Worm (Caenorhabditis elegans) whole organism, midembryonic: ENCODE data around the gene Y49E10.4.

Experiments used
- T22C8.4 ChIP-seq: fragments of 200-800 bp; sonication (Bioruptor generic); IDR thresholded peaks from 2 replicates; pipeline ENCODE4 v1.3.6; 2022; ENCODE audit warnings: missing genetic modification characterization, missing compliant biosample characterization
- cog-1 ChIP-seq: sonication (generic microtip); optimal IDR thresholded peaks from 2 replicates; lab custom pipeline; 2016; ENCODE audit warnings: missing genetic modification characterization, missing compliant biosample characterization
- flt-1 ChIP-seq: fragments of 200-800 bp; sonication (Bioruptor generic); IDR thresholded peaks from 2 replicates; pipeline ENCODE4 v1.3.6; 2022; ENCODE audit warnings: missing genetic modification characterization, missing compliant biosample characterization
- klf-2 ChIP-seq: fragments of 200-800 bp; sonication (Bioruptor generic); conservative IDR thresholded peaks from 2 replicates; pipeline ENCODE4 v1.3.6; 2022; ENCODE audit warnings: missing genetic modification reagents, missing genetic modification characterization, missing compliant biosample characterization
- med-1 ChIP-seq: sonication (generic microtip); optimal IDR thresholded peaks from 2 replicates; lab custom pipeline; 2017; ENCODE audit warnings: missing genetic modification characterization, mild to moderate bottlenecking, missing compliant biosample characterization, antibody characterized with exemption, missing genetic modification reagents; ENCODE audit not compliant: insufficient read depth
- ref-1 ChIP-seq: fragments of 200-800 bp; sonication (Bioruptor generic); conservative IDR thresholded peaks from 2 replicates; pipeline ENCODE4 v1.3.6; 2022; ENCODE audit warnings: missing genetic modification reagents, missing genetic modification characterization, missing compliant biosample characterization
- tab-1 ChIP-seq: fragments of 200-800 bp; sonication (Bioruptor generic); IDR thresholded peaks from 2 replicates; pipeline ENCODE4 v1.3.6; 2022; ENCODE audit warnings: missing genetic modification characterization, missing compliant biosample characterization
- ztf-23 ChIP-seq: fragments of 200-800 bp; sonication (Bioruptor generic); IDR thresholded peaks from 2 replicates; pipeline ENCODE4 v1.3.6; 2022; ENCODE audit warnings: missing genetic modification reagents, missing genetic modification characterization, missing compliant biosample characterization
- ztf-29 ChIP-seq: fragments of 200-800 bp; sonication (Bioruptor generic); IDR thresholded peaks from 2 replicates; pipeline ENCODE4 v1.3.6; 2022; ENCODE audit warnings: missing genetic modification reagents, missing genetic modification characterization, missing compliant biosample characterization

Y49E10.4 gene

ce11 chrIII:12377198-12377662 lies 6.4 kb downstream of the Y49E10.4 start, which contains the start of gene pph-4.2:
Gene pph-4.2, minus strand, starts transcription at chrIII:12377248.
- no peak for TF ChIP-seq tab-1
- no peak for TF ChIP-seq med-1
- no peak for TF ChIP-seq cog-1
- TF ChIP-seq ztf-23 = no peak
- no peak for TF ChIP-seq ref-1 (GFP tag; lab: Robert Waterston, UW)
- TF ChIP-seq flt-1 (GFP tag; lab: Robert Waterston, UW) = no peak
- no peak for TF ChIP-seq ztf-29 (GFP tag; lab: Robert Waterston, UW)
- no peak for TF ChIP-seq T22C8.4
- TF ChIP-seq klf-2 = no peak

- TF ChIP-seq flt-1 (GFP tag; lab: Robert Waterston, UW) = no peak
These were observed 8.0 kb downstream of the Y49E10.4 start for ce11 chrIII:12375614-12376013.

- TF ChIP-seq med-1 = no peak
- no peak for TF ChIP-seq ztf-23
- no peak for TF ChIP-seq cog-1
- TF ChIP-seq tab-1 = no peak
- TF ChIP-seq ztf-29 (GFP tag; lab: Robert Waterston, UW) = no peak
- TF ChIP-seq flt-1 (GFP tag; lab: Robert Waterston, UW) = no peak
- no peak for TF ChIP-seq klf-2
- TF ChIP-seq ref-1 (GFP tag; lab: Robert Waterston, UW) = no peak
- no peak for TF ChIP-seq T22C8.4
These were observed 9.8 kb downstream of the Y49E10.4 start, which contains the start of gene glrx-5 for ce11 chrIII:12373807-12374266. Gene glrx-5, minus strand, starts transcription at chrIII:12373857.

- no peak for TF ChIP-seq T22C8.4
- TF ChIP-seq ref-1 (GFP tag; lab: Robert Waterston, UW) = no peak
- TF ChIP-seq tab-1 = no peak
- TF ChIP-seq med-1 = no peak
- TF ChIP-seq ztf-29 (GFP tag; lab: Robert Waterston, UW) = no peak
- TF ChIP-seq klf-2 = no peak
- no peak for TF ChIP-seq ztf-23
- TF ChIP-seq cog-1 = no peak
- TF ChIP-seq flt-1 (GFP tag; lab: Robert Waterston, UW) = no peak
These were observed 10.3 kb downstream of the Y49E10.4 start for ce11 chrIII:12373306-12373705.

- TF ChIP-seq T22C8.4 (no peak), flt-1 (GFP tag; lab: Robert Waterston, UW) (no peak), tab-1 (no peak), klf-2 (no peak), med-1 (no peak), ztf-29 (GFP tag; lab: Robert Waterston, UW) (no peak), cog-1 (no peak), ref-1 (GFP tag; lab: Robert Waterston, UW) (no peak)
These were observed 11.2 kb downstream of the Y49E10.4 start for ce11 chrIII:12372080-12373065.

- no peak for TF ChIP-seq ztf-29 (GFP tag; lab: Robert Waterston, UW)
- no peak for TF ChIP-seq med-1
- TF ChIP-seq klf-2 = no peak
- TF ChIP-seq cog-1 = no peak
- TF ChIP-seq ref-1 (GFP tag; lab: Robert Waterston, UW) = no peak
- no peak for TF ChIP-seq tab-1
- TF ChIP-seq T22C8.4 = no peak
- no peak for TF ChIP-seq ztf-23
- TF ChIP-seq flt-1 (GFP tag; lab: Robert Waterston, UW) = no peak
These were observed 13.6 kb downstream of the Y49E10.4 start, which contains the start of gene rpt-6 for ce11 chrIII:12370011-12370506. Gene rpt-6, plus strand, starts transcription at chrIII:12370456.

ce11 chrIII:12369476-12369875 lies 14.1 kb downstream of the Y49E10.4 start:
- no peak for TF ChIP-seq tab-1
- TF ChIP-seq med-1 = no peak
- TF ChIP-seq ztf-29 (GFP tag; lab: Robert Waterston, UW) = no peak
- no peak for TF ChIP-seq flt-1 (GFP tag; lab: Robert Waterston, UW)
- TF ChIP-seq ztf-23 = peak; percentile 50; the same call in 1 of the 2 replicates

ce11 chrIII:12368462-12369306 lies 14.9 kb downstream of the Y49E10.4 start, which contains the start of gene his-72:
Gene his-72, minus strand, starts transcription at chrIII:12369050.
- TF ChIP-seq flt-1 (GFP tag; lab: Robert Waterston, UW) (peak; percentile 34; the same call in 1 of the 2 replicates), ztf-23 (no peak; the same call in 1 of the 2 replicates), cog-1 (no peak), tab-1 (peak; percentile 37; the same call in 1 of the 2 replicates), ztf-29 (GFP tag; lab: Robert Waterston, UW) (peak; percentile 17; the same call in 1 of the 2 replicates), T22C8.4 (0 out of 2 replicates have a peak, but pooled peaks have one; percentile 37)

- TF ChIP-seq ztf-29 (GFP tag; lab: Robert Waterston, UW) = no peak
- TF ChIP-seq T22C8.4 = peak; percentile 6; the same call in 1 of the 2 replicates
- TF ChIP-seq ztf-23 = no peak
- no peak for TF ChIP-seq ref-1 (GFP tag; lab: Robert Waterston, UW)
- TF ChIP-seq med-1 = no peak
- TF ChIP-seq tab-1 = no peak
- TF ChIP-seq flt-1 (GFP tag; lab: Robert Waterston, UW) = no peak
- no peak for TF ChIP-seq cog-1
- 0 out of 2 replicates have a peak, but pooled peaks have one; percentile 15 for TF ChIP-seq klf-2
These were observed 15.7 kb downstream of the Y49E10.4 start for ce11 chrIII:12367891-12368290.
